Worm (Caenorhabditis elegans) whole organism, L1 larva: ENCODE measurements around the gene C14A4.8.

Experiments used
- dpl-1 ChIP-seq, 3 experiments: fragments of 150-350 bp in 2 of 3; sonication (generic microtip) in 1 of 3; optimal IDR thresholded peaks; 2 replicates each; lab custom pipeline; 2014 to 2017; ENCODE audit warnings: missing biosample characterization in 3 of 3, missing genetic modification characterization in 3 of 3, missing genetic modification reagents in 3 of 3
- pqm-1 ChIP-seq: sonication (generic microtip); optimal IDR thresholded peaks from 3 replicates; lab custom pipeline; 2017; ENCODE audit warnings: missing biosample characterization, missing genetic modification characterization

DNA sequence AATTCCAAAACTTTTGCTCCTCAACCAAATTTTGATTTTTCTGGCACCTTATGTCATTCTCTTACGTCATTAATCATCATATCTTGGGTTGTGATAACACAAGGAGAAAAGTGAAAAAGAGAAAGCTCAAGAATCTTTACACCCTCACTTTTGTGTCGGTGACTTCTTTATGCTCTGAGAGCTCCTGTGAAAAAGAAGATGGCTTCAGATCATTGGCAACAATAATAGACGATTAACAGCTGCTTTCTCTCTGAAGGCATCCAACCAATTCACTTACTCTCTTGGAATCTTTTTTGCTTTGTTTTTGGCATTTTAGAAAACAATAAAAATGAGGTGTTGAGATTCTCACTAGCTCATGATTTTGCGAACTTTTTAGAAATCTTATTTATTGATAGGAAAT, 28.4 kb downstream of the C14A4.8 start:
- TF ChIP-seq dpl-1 (GFP tag; optimal IDR thresholded peaks at IDR 0.05; lab: Kevin White, UChicago) (no peak), pqm-1 (tag; lab: Kevin White, UChicago) (no peak)
